Worm (Caenorhabditis elegans): ENCODE data around the gene sre-2.

sre-2 gene

DNA sequence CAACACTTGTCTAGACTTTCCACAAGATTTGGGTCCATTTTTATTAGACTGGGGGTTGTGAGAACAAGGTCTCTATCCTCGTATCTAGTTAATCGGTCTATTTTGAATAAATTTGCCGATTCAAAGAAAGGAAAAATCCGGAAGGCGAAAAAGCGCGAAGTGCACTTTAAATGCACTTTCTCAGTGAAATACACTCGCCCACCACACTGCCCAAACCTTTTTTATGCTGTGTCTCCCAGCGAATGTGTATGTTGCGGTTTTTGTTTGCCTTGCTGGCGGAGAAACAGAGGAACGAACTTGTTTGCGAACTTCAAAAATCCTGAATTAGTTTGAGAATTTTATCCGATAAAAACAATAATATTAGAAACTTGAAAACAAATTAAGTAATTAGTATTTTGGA lies 28.9 kb upstream of the sre-2 start:
- TF ChIP-seq cog-1 (tag; optimal IDR thresholded peaks at IDR 0.05): no peak
- TF ChIP-seq flt-1 (GFP tag; IDR thresholded peaks at IDR 0.05): no peak
- TF ChIP-seq tab-1 (GFP tag; IDR thresholded peaks at IDR 0.05): no peak
- TF ChIP-seq ztf-29 (GFP tag; IDR thresholded peaks at IDR 0.05): no peak
- TF ChIP-seq T22C8.4 (GFP tag; IDR thresholded peaks at IDR 0.05): no peak
- TF ChIP-seq ztf-23 (GFP tag; IDR thresholded peaks at IDR 0.05): no peak
- no peak for TF ChIP-seq ref-1 (GFP tag; conservative IDR thresholded peaks at IDR 0.05)
- TF ChIP-seq klf-2 (GFP tag; conservative IDR thresholded peaks at IDR 0.05): no peak
- TF ChIP-seq med-1 (GFP tag; optimal IDR thresholded peaks at IDR 0.05; ENCODE audit: insufficient read depth): no peak

DNA sequence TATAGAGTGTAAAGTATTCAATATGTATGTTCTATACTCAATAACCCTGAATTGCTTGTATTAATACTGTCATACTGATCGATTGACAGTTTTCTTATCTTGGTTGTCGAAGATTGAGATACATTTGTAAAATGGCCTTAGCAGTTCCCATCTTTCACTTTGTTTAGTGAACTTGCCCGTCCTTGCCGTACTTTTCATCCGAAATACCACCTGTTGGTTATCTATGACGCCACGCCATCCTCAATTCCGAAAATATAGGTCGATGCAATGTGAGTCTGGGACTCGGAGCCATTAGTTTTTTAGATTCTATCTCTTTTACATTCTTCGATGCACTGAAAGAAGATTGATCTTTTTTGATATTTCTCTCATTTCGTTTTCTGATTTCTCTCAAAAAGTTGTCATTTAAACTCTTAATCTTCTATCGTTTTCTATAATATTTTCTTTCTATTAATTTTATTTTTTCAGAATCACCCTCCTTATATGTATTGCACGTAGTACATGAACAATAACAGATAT lies 27.6 kb upstream of the sre-2 start, which contains the start of gene ulp-4:
ulp-4 (plus strand) TSS at position 466 of the 516 bp plus-strand sequence.
- TF ChIP-seq tab-1 (GFP tag; IDR thresholded peaks at IDR 0.05) (no peak), klf-2 (GFP tag; conservative IDR thresholded peaks at IDR 0.05) (no peak), ztf-23 (GFP tag; IDR thresholded peaks at IDR 0.05) (no peak), cog-1 (tag; optimal IDR thresholded peaks at IDR 0.05) (no peak), flt-1 (GFP tag; IDR thresholded peaks at IDR 0.05) (no peak), med-1 (GFP tag; optimal IDR thresholded peaks at IDR 0.05; ENCODE audit: insufficient read depth) (no peak), ztf-29 (GFP tag; IDR thresholded peaks at IDR 0.05) (no peak), T22C8.4 (GFP tag; IDR thresholded peaks at IDR 0.05) (no peak), ref-1 (GFP tag; conservative IDR thresholded peaks at IDR 0.05) (no peak)

DNA sequence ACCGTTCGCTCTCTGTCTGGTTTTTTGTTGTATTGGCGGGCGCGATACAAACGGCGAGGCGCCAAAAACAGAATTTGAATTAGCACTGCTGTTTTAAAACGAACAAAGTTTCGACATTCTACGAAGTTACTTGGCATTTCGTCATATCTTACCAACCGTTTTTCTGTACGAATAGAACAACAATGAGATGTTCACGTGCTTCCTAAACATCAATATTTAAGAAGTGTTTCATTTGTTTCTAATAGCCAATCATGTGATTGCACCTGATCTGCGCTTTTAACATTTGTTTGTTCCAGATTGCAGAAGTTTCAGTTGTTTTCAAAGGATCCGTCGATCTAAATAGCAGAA lies 27.1 kb upstream of the sre-2 start:
- TF ChIP-seq tab-1 (GFP tag; IDR thresholded peaks at IDR 0.05) (no peak), klf-2 (GFP tag; conservative IDR thresholded peaks at IDR 0.05) (no peak), cog-1 (tag; optimal IDR thresholded peaks at IDR 0.05) (no peak), ztf-23 (GFP tag; IDR thresholded peaks at IDR 0.05) (no peak), ztf-29 (GFP tag; IDR thresholded peaks at IDR 0.05) (no peak), med-1 (GFP tag; optimal IDR thresholded peaks at IDR 0.05; ENCODE audit: insufficient read depth) (no peak), T22C8.4 (GFP tag; IDR thresholded peaks at IDR 0.05) (no peak), ref-1 (GFP tag; conservative IDR thresholded peaks at IDR 0.05) (no peak), flt-1 (GFP tag; IDR thresholded peaks at IDR 0.05) (no peak)

DNA sequence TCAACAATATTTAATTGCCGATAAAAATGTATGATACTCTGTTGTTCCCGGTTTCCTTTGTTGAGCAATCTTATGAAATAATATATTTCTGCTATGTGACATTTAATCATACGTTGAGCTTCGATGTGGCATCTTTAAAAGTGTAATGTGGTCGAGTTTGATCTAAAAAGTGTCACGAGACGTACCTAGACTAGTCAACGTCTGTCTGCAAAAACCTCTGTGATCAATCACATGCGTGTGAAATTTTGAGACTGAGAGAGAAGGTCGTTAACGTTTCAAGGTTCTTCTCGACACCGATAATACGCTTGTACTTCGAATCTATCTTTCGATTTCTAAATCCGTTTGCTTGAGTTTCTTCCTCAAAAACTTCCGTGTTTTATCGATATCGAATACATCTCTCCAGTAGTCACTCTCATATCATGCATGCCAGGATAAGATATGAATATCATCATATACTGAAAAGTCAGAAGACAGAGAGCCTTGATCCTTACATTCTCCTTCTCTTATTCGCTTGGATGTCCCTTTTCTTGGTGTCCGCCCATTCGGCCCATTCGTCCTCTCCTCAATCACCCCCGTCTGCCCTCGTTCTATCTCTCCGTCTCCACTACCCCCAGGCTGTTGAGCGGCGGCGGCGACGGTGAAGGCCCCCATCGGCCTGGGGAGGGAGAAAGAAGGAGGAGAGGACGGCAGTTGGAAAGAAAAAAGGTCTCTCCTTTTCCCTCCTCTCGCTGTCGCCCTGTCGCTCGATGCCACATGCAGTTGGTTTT lies 26.5 kb upstream of the sre-2 start:
- peak; percentile 72 for TF ChIP-seq ztf-23 (GFP tag; IDR thresholded peaks at IDR 0.05)
- TF ChIP-seq tab-1 (GFP tag; IDR thresholded peaks at IDR 0.05): 0 out of 2 replicates have a peak, but pooled peaks have one; percentile 49
- no peak for TF ChIP-seq med-1 (GFP tag; optimal IDR thresholded peaks at IDR 0.05; ENCODE audit: insufficient read depth)
- TF ChIP-seq flt-1 (GFP tag; IDR thresholded peaks at IDR 0.05): 0 out of 2 replicates have a peak, but pooled peaks have one; percentile 33
- TF ChIP-seq T22C8.4 (GFP tag; IDR thresholded peaks at IDR 0.05): no peak

DNA sequence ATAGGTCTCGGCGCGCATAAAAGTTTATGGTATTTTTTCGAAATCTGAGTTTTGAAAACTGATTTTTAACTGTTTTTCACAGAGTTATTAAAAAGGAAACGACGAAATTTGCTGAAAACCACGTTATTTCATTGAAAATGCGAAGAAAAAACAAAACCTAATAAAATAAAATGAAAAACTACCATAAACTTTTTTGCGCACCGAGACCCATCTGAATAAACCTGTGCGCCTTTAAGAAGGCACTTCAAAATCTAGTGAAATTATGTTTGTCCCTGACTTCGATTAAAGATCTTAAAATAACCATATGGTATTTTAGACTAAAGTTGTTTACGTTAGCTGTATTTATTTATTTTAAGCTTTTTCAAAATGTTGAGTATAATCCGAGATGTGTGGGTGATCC lies 25.9 kb upstream of the sre-2 start:
- TF ChIP-seq ztf-23 (GFP tag; IDR thresholded peaks at IDR 0.05): no peak
- TF ChIP-seq T22C8.4 (GFP tag; IDR thresholded peaks at IDR 0.05): no peak
- TF ChIP-seq med-1 (GFP tag; optimal IDR thresholded peaks at IDR 0.05; ENCODE audit: insufficient read depth): no peak
- TF ChIP-seq ztf-29 (GFP tag; IDR thresholded peaks at IDR 0.05): no peak
- no peak for TF ChIP-seq klf-2 (GFP tag; conservative IDR thresholded peaks at IDR 0.05)
- TF ChIP-seq tab-1 (GFP tag; IDR thresholded peaks at IDR 0.05): no peak
- no peak for TF ChIP-seq cog-1 (tag; optimal IDR thresholded peaks at IDR 0.05)
- TF ChIP-seq flt-1 (GFP tag; IDR thresholded peaks at IDR 0.05): no peak
- no peak for TF ChIP-seq ref-1 (GFP tag; conservative IDR thresholded peaks at IDR 0.05)

DNA sequence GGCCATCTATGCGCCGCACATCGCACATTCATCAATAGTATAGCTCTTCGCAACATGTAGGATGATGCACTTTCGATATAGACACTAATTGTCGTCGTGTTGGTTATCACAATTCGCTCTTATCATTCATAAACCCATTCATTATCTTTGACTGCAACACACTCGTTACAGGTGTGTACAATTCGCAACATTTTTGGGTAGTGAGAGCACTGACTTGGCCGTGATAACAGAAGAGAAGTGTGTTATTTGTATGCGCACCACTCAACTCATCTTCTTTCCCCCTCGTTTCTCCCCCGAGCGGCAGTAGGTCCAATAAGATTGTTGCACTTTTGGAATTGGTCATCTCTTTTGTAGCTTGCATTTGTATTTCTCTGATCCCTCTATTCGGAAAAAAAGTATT lies 25.3 kb upstream of the sre-2 start:
- TF ChIP-seq tab-1 (GFP tag; IDR thresholded peaks at IDR 0.05): no peak
- no peak for TF ChIP-seq ztf-23 (GFP tag; IDR thresholded peaks at IDR 0.05)
- TF ChIP-seq T22C8.4 (GFP tag; IDR thresholded peaks at IDR 0.05): no peak
- no peak for TF ChIP-seq ref-1 (GFP tag; conservative IDR thresholded peaks at IDR 0.05)
- no peak for TF ChIP-seq cog-1 (tag; optimal IDR thresholded peaks at IDR 0.05)
- TF ChIP-seq flt-1 (GFP tag; IDR thresholded peaks at IDR 0.05): no peak
- no peak for TF ChIP-seq med-1 (GFP tag; optimal IDR thresholded peaks at IDR 0.05; ENCODE audit: insufficient read depth)
- TF ChIP-seq ztf-29 (GFP tag; IDR thresholded peaks at IDR 0.05): no peak
- TF ChIP-seq klf-2 (GFP tag; conservative IDR thresholded peaks at IDR 0.05): no peak

DNA sequence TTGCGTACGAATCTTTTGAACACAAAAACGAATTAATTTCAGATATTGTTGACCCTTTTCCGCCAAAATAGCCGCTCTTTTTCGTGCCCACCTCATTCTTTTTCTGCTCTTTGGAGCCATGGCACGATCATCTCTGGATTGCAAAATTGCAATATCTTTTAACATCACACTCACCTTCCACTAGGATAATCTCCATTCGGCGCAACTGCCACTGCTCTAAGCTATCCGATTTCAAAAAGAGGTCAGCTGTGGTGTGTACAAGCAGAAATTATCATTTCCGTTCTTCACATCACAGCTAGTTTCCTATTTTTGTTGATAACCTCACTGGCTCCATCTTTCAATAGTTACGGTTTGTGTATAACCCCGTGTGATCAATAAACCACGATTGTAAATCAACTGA lies 24.7 kb upstream of the sre-2 start:
- TF ChIP-seq ref-1 (GFP tag; conservative IDR thresholded peaks at IDR 0.05): no peak
- TF ChIP-seq ztf-23 (GFP tag; IDR thresholded peaks at IDR 0.05): no peak
- TF ChIP-seq T22C8.4 (GFP tag; IDR thresholded peaks at IDR 0.05): no peak
- TF ChIP-seq med-1 (GFP tag; optimal IDR thresholded peaks at IDR 0.05; ENCODE audit: insufficient read depth): no peak
- TF ChIP-seq cog-1 (tag; optimal IDR thresholded peaks at IDR 0.05): no peak
- TF ChIP-seq flt-1 (GFP tag; IDR thresholded peaks at IDR 0.05): no peak
- no peak for TF ChIP-seq klf-2 (GFP tag; conservative IDR thresholded peaks at IDR 0.05)
- TF ChIP-seq tab-1 (GFP tag; IDR thresholded peaks at IDR 0.05): no peak
- no peak for TF ChIP-seq ztf-29 (GFP tag; IDR thresholded peaks at IDR 0.05)

DNA sequence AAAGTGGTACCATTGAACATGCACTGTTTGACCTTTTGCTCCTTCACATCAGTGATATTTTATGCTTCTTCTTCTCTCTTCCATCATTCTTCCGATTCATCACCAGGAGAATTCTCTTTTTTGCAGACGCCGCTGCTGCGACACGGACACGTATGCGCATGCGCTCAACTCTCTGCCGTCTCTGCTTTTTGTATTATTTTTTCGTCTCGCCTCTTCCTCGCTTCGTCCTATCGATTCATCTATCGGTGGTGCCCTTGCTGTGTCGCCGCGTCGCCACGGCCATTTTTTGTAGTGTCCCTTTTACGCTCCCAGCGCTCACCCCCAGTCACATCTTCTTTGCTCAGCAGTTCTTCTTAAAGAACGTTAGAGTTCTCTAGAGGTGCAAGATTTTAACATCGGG lies 24.2 kb upstream of the sre-2 start:
- TF ChIP-seq ztf-29 (GFP tag; IDR thresholded peaks at IDR 0.05) (no peak), T22C8.4 (GFP tag; IDR thresholded peaks at IDR 0.05) (peak; percentile 52), med-1 (GFP tag; optimal IDR thresholded peaks at IDR 0.05; ENCODE audit: insufficient read depth) (no peak), klf-2 (GFP tag; conservative IDR thresholded peaks at IDR 0.05) (peak; percentile 19; the same call in 1 of the 2 replicates), tab-1 (GFP tag; IDR thresholded peaks at IDR 0.05) (0 out of 2 replicates have a peak, but pooled peaks have one; percentile 14)

DNA sequence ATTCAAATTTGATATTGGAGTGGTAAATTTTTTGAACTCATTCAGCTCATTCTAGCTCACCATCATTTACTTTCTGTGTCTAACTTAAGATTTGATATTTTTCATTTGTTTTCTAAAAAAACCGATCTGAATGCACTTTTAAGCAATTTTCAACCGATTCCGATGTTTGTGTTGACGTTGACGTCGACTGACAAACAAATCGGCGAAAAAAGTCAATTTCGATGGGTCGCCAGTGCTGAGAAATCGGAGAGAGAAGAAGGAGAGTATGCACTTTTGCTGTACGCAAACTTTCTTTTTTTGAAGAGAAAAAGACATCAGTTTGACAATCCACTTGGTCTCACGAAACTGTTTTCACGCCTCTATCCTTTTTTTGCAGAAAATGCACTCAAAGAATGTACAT lies 23.5 kb upstream of the sre-2 start:
- no peak for TF ChIP-seq med-1 (GFP tag; optimal IDR thresholded peaks at IDR 0.05; ENCODE audit: insufficient read depth)

DNA sequence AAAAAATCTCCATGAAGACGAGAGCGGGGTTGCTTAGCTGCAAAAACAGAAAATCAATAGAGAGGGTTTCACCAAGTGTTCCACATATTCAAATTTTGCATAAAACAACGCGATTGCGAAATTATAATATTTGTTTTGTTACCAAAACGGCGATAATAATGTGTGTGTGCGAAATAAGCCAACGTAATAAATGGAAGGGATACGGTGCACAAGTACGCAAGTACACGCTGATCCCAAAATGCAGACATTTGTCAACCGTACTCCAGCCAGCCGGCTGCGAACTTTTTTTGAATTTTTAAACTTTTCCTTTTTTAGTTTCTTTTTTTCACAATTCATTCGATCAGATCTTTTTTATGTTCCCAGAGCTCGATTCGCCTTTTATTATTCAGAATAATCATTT lies 22.9 kb upstream of the sre-2 start, which contains the start of gene ire-1:
ire-1 (minus strand) TSS at position 44 of the 400 bp plus-strand sequence.
- TF ChIP-seq cog-1 (tag; optimal IDR thresholded peaks at IDR 0.05): no peak
- no peak for TF ChIP-seq ztf-29 (GFP tag; IDR thresholded peaks at IDR 0.05)
- TF ChIP-seq T22C8.4 (GFP tag; IDR thresholded peaks at IDR 0.05): no peak
- no peak for TF ChIP-seq ztf-23 (GFP tag; IDR thresholded peaks at IDR 0.05)
- TF ChIP-seq klf-2 (GFP tag; conservative IDR thresholded peaks at IDR 0.05): no peak
- no peak for TF ChIP-seq med-1 (GFP tag; optimal IDR thresholded peaks at IDR 0.05; ENCODE audit: insufficient read depth)
- TF ChIP-seq flt-1 (GFP tag; IDR thresholded peaks at IDR 0.05): no peak
- TF ChIP-seq ref-1 (GFP tag; conservative IDR thresholded peaks at IDR 0.05): no peak
- TF ChIP-seq tab-1 (GFP tag; IDR thresholded peaks at IDR 0.05): no peak
